Fruit fly (Drosophila melanogaster) whole organism, embryonic: ENCODE results near the gene CG15725.

Source experiments
- Asciz ChIP-seq: fragments of 200-800 bp; sonication (Bioruptor generic); optimal IDR thresholded peaks from 2 replicates; lab custom pipeline; 2017; ENCODE audit warnings: missing biosample characterization, mild to moderate bottlenecking, missing genetic modification characterization, missing genetic modification reagents
- B-H2 ChIP-seq: fragments of 200-800 bp; sonication (Bioruptor generic); optimal IDR thresholded peaks from 2 replicates; lab custom pipeline; 2018; ENCODE audit warnings: missing biosample characterization, mild to moderate bottlenecking, missing genetic modification characterization
- Bdp1 ChIP-seq: fragments of 200-800 bp; sonication (Bioruptor generic); optimal IDR thresholded peaks from 3 replicates; lab custom pipeline; 2016; ENCODE audit warnings: missing biosample characterization, missing genetic modification characterization
- CG10209 ChIP-seq: fragments of 200-800 bp; sonication (Bioruptor generic); optimal IDR thresholded peaks from 3 replicates; lab custom pipeline; 2017; ENCODE audit warnings: missing biosample characterization, mild to moderate bottlenecking, missing genetic modification characterization, missing genetic modification reagents
- CG10321 ChIP-seq: fragments of 200-800 bp; sonication (Bioruptor generic); IDR thresholded peaks from 2 replicates; pipeline ENCODE4 v1.3.6; 2022; ENCODE audit warnings: missing biosample characterization, missing genetic modification characterization
- CG10543 ChIP-seq: fragments of 200-800 bp; sonication (Bioruptor generic); optimal IDR thresholded peaks from 3 replicates; lab custom pipeline; 2017; ENCODE audit warnings: missing biosample characterization, mild to moderate bottlenecking, missing genetic modification characterization, moderate library complexity
- CG11247 ChIP-seq: fragments of 200-800 bp; sonication (Bioruptor generic); IDR thresholded peaks from 2 replicates; pipeline ENCODE4 v1.3.6; 2022; ENCODE audit warnings: missing biosample characterization, missing genetic modification characterization
- CG11504 ChIP-seq: fragments of 200-800 bp; sonication (Bioruptor generic); optimal IDR thresholded peaks from 3 replicates; lab custom pipeline; 2019; ENCODE audit warnings: missing biosample characterization, mild to moderate bottlenecking, missing genetic modification characterization, moderate library complexity
- CG12299 ChIP-seq: fragments of 200-800 bp; sonication (Bioruptor generic); optimal IDR thresholded peaks from 2 replicates; lab custom pipeline; 2018; ENCODE audit warnings: missing biosample characterization, mild to moderate bottlenecking, missing genetic modification characterization
- CG12391 ChIP-seq: fragments of 200-800 bp; sonication (Bioruptor generic); optimal IDR thresholded peaks from 3 replicates; lab custom pipeline; 2018; ENCODE audit warnings: missing biosample characterization, mild to moderate bottlenecking, missing genetic modification characterization, moderate library complexity
- CG13424 ChIP-seq: fragments of 200-800 bp; sonication (Bioruptor generic); optimal IDR thresholded peaks from 2 replicates; lab custom pipeline; 2019; ENCODE audit warnings: missing biosample characterization, mild to moderate bottlenecking, missing genetic modification characterization, moderate library complexity
- CG14667 ChIP-seq: fragments of 200-800 bp; sonication (Bioruptor generic); IDR thresholded peaks from 2 replicates; pipeline ENCODE4 v1.3.6; 2022; ENCODE audit warnings: missing biosample characterization, missing genetic modification characterization
- CG15269 ChIP-seq: fragments of 200-800 bp; sonication (Bioruptor generic); optimal IDR thresholded peaks from 2 replicates; lab custom pipeline; 2018; ENCODE audit warnings: missing biosample characterization, mild to moderate bottlenecking, missing genetic modification characterization, moderate library complexity
- CG17186 ChIP-seq: fragments of 200-800 bp; sonication (Bioruptor generic); optimal IDR thresholded peaks from 3 replicates; lab custom pipeline; 2017; ENCODE audit warnings: missing biosample characterization, missing genetic modification reagents, missing genetic modification characterization
- CG17612 ChIP-seq: fragments of 200-800 bp; sonication (Bioruptor generic); IDR thresholded peaks from 2 replicates; pipeline ENCODE4 v1.3.6; 2022; ENCODE audit warnings: missing biosample characterization, missing genetic modification characterization
- CG17829 ChIP-seq: fragments of 200-800 bp; optimal IDR thresholded peaks from 2 replicates; lab custom pipeline; 2019; ENCODE audit warnings: missing biosample characterization, mild to moderate bottlenecking, missing genetic modification characterization, moderate library complexity
- CG2116 ChIP-seq: fragments of 200-800 bp; sonication (Bioruptor generic); optimal IDR thresholded peaks from 3 replicates; lab custom pipeline; 2018; ENCODE audit warnings: missing biosample characterization, mild to moderate bottlenecking, missing genetic modification characterization
- CG30431 ChIP-seq: fragments of 200-800 bp; sonication (Bioruptor generic); optimal IDR thresholded peaks from 2 replicates; lab custom pipeline; 2017; ENCODE audit warnings: missing biosample characterization, missing genetic modification characterization
- CG31441 ChIP-seq: fragments of 200-800 bp; sonication (Bioruptor generic); IDR thresholded peaks from 2 replicates; pipeline ENCODE4 v1.3.6; 2022; ENCODE audit warnings: missing biosample characterization, missing genetic modification characterization
- CG3726 ChIP-seq: fragments of 200-800 bp; sonication (Bioruptor generic); IDR thresholded peaks from 3 replicates; pipeline ENCODE4, ENCODE4 v1.3.6; 2022; ENCODE audit warnings: missing biosample characterization, missing genetic modification characterization
- CG4424 ChIP-seq: fragments of 200-800 bp; sonication (Bioruptor generic); optimal IDR thresholded peaks from 3 replicates; lab custom pipeline; 2016; ENCODE audit warnings: missing biosample characterization, missing genetic modification characterization
- CG4730 ChIP-seq: fragments of 200-800 bp; sonication (Bioruptor generic); IDR thresholded peaks from 2 replicates; pipeline ENCODE4 v1.3.6; 2022; ENCODE audit warnings: missing biosample characterization, missing genetic modification characterization
- CG6272 ChIP-seq: fragments of 200-800 bp; sonication (Bioruptor generic); IDR thresholded peaks from 2 replicates; pipeline ENCODE4 v1.3.6; 2022; ENCODE audit warnings: missing biosample characterization, missing genetic modification characterization
- CG6813 ChIP-seq: fragments of 200-800 bp; sonication (Bioruptor generic); optimal IDR thresholded peaks from 2 replicates; lab custom pipeline; 2017; ENCODE audit warnings: missing biosample characterization, missing genetic modification characterization, mild to moderate bottlenecking, moderate library complexity, missing genetic modification reagents
- CG8924 ChIP-seq: fragments of 200-800 bp; optimal IDR thresholded peaks from 3 replicates; lab custom pipeline; 2019; ENCODE audit warnings: missing biosample characterization, mild to moderate bottlenecking, missing genetic modification characterization, moderate library complexity
- CG9817 ChIP-seq: fragments of 200-800 bp; sonication (Bioruptor generic); optimal IDR thresholded peaks from 2 replicates; lab custom pipeline; 2018; ENCODE audit warnings: missing biosample characterization, mild to moderate bottlenecking, missing genetic modification characterization, moderate library complexity
- Camta ChIP-seq: fragments of 200-800 bp; sonication (Bioruptor generic); optimal IDR thresholded peaks from 2 replicates; lab custom pipeline; 2016; ENCODE audit warnings: missing biosample characterization, missing genetic modification characterization
- Fer2 ChIP-seq: fragments of 200-800 bp; sonication (Bioruptor generic); optimal IDR thresholded peaks from 2 replicates; lab custom pipeline; 2018; ENCODE audit warnings: missing biosample characterization, mild to moderate bottlenecking, missing genetic modification characterization, moderate library complexity
- HLH3B ChIP-seq: fragments of 200-800 bp; sonication (Bioruptor generic); IDR thresholded peaks from 2 replicates; pipeline ENCODE4 v1.3.6; 2022; ENCODE audit warnings: missing biosample characterization, missing genetic modification characterization
- NFAT ChIP-seq: fragments of 200-800 bp; sonication (Bioruptor generic); IDR thresholded peaks from 2 replicates; pipeline ENCODE4 v1.3.6; 2022; ENCODE audit warnings: missing biosample characterization, missing genetic modification characterization
- Xrp1 ChIP-seq: fragments of 200-800 bp; sonication (Bioruptor generic); IDR thresholded peaks from 2 replicates; pipeline ENCODE4 v1.3.6; 2022; ENCODE audit warnings: missing biosample characterization, missing genetic modification characterization
- aop ChIP-seq: fragments of 200-800 bp; sonication (Bioruptor generic); IDR thresholded peaks from 2 replicates; pipeline ENCODE4 v1.3.6; 2022; ENCODE audit warnings: missing biosample characterization, missing genetic modification characterization
- ara ChIP-seq: fragments of 200-800 bp; sonication (Bioruptor generic); IDR thresholded peaks from 2 replicates; pipeline ENCODE4 v1.3.6; 2022; ENCODE audit warnings: missing biosample characterization, missing genetic modification characterization
- bab2 ChIP-seq: fragments of 200-800 bp; sonication (Bioruptor generic); optimal IDR thresholded peaks from 2 replicates; lab custom pipeline; 2016; ENCODE audit warnings: missing biosample characterization, missing genetic modification characterization
- bowl ChIP-seq: fragments of 200-800 bp; sonication (Bioruptor generic); IDR thresholded peaks from 2 replicates; pipeline ENCODE4 v1.3.6; 2022; ENCODE audit warnings: missing biosample characterization, missing genetic modification characterization
- cg ChIP-seq: fragments of 200-800 bp; sonication (Bioruptor generic); optimal IDR thresholded peaks from 3 replicates; lab custom pipeline; 2019; ENCODE audit warnings: missing biosample characterization, mild to moderate bottlenecking, missing genetic modification characterization, moderate library complexity
- crp ChIP-seq, 2 experiments: fragments of 200-800 bp; sonication (Bioruptor generic); optimal IDR thresholded peaks; 2 replicates in 1 of 2; 3 replicates in 1 of 2; lab custom pipeline; 2017; ENCODE audit warnings: missing biosample characterization in 2 of 2, missing genetic modification characterization in 2 of 2, mild to moderate bottlenecking in 1 of 2, moderate library complexity in 1 of 2
- dmrt99B ChIP-seq: fragments of 200-800 bp; sonication (Bioruptor generic); optimal IDR thresholded peaks from 2 replicates; lab custom pipeline; 2018; ENCODE audit warnings: missing biosample characterization, mild to moderate bottlenecking, missing genetic modification characterization, moderate library complexity
- esg ChIP-seq: fragments of 200-800 bp; sonication (Bioruptor generic); conservative IDR thresholded peaks from 2 replicates; pipeline ENCODE4 v1.3.6; 2022; ENCODE audit warnings: missing biosample characterization, missing genetic modification characterization
- h ChIP-seq: fragments of >200 bp; optimal IDR thresholded peaks from 2 replicates; lab custom pipeline; 2017
- odd ChIP-seq: fragments of 200-800 bp; sonication (Bioruptor generic); optimal IDR thresholded peaks from 2 replicates; lab custom pipeline; 2017; ENCODE audit warnings: missing biosample characterization, mild to moderate bottlenecking, missing genetic modification characterization
- sc ChIP-seq, 3 experiments: fragments of >200 bp in 2 of 3; fragments of 200-800 bp in 1 of 3; sonication (Bioruptor generic) in 1 of 3; optimal IDR thresholded peaks; 2 replicates in 2 of 3; 3 replicates in 1 of 3; lab custom pipeline; 2017; ENCODE audit warnings: mild to moderate bottlenecking in 1 of 3, missing biosample characterization in 1 of 3, missing genetic modification characterization in 1 of 3, missing genetic modification reagents in 1 of 3
- sd ChIP-seq: fragments of 200-800 bp; sonication (Bioruptor generic); optimal IDR thresholded peaks from 3 replicates; lab custom pipeline; 2018; ENCODE audit warnings: missing biosample characterization, mild to moderate bottlenecking, missing genetic modification characterization, moderate library complexity
- slou ChIP-seq: fragments of 200-800 bp; sonication (Bioruptor generic); optimal IDR thresholded peaks from 3 replicates; lab custom pipeline; 2016; ENCODE audit warnings: missing biosample characterization, missing genetic modification characterization
- so ChIP-seq: fragments of 200-800 bp; sonication (Bioruptor generic); IDR thresholded peaks from 3 replicates; pipeline ENCODE4 v1.3.6; 2022; ENCODE audit warnings: missing biosample characterization, missing genetic modification characterization
- unc-4 ChIP-seq: fragments of 200-800 bp; sonication (Bioruptor generic); IDR thresholded peaks from 2 replicates; pipeline ENCODE4 v1.3.6; 2022; ENCODE audit warnings: missing biosample characterization, missing genetic modification characterization; ENCODE audit not compliant: partially characterized antibody
- zfh1 ChIP-seq: fragments of 200-800 bp; sonication (Bioruptor generic); IDR thresholded peaks from 3 replicates; pipeline ENCODE4 v1.3.6; 2022; ENCODE audit warnings: missing biosample characterization, missing genetic modification characterization
- zfh2 ChIP-seq: fragments of 200-800 bp; sonication (Bioruptor generic); optimal IDR thresholded peaks from 2 replicates; lab custom pipeline; 2016; ENCODE audit warnings: missing biosample characterization, missing genetic modification characterization

CG15725 gene

dm6 chrX:12735478-12736428 is 30.1 kb downstream of the CG15725 start (continued):
- TF ChIP-seq dmrt99B (tag; lab: Kevin White, UChicago) (peak; percentile 96), slou (GFP tag; lab: Kevin White, UChicago) (peak; percentile 93), HLH3B (peak; percentile 76), sd (tag; lab: Kevin White, UChicago) (peak; percentile 64), CG4730 (GFP tag; lab: Robert Waterston, UW) (peak; percentile 82), unc-4 (GFP tag; lab: Robert Waterston, UW) (no peak), CG8924 (tag; lab: Kevin White, UChicago) (peak; percentile 95), CG2116 (peak; percentile 71), cg (GFP tag; lab: Kevin White, UChicago) (peak; percentile 87), CG6813 (GFP tag; lab: Kevin White, UChicago) (peak; percentile 90), CG9817 (tag; lab: Kevin White, UChicago) (peak; percentile 90), CG3726 (GFP tag; lab: Robert Waterston, UW) (no peak), CG10543 (GFP tag; lab: Kevin White, UChicago) (peak; percentile 73), zfh2 (peak; percentile 90), CG30431 (GFP tag; lab: Kevin White, UChicago) (peak; percentile 93), bab2 (GFP tag; lab: Kevin White, UChicago) (peak; percentile 90), zfh1 (GFP tag; lab: Robert Waterston, UW) (peak; percentile 80), ara (GFP tag; lab: Robert Waterston, UW) (peak; percentile 74), CG17612 (GFP tag; lab: Robert Waterston, UW) (peak; percentile 51; the same call in 1 of the 2 replicates), CG17829 (tag; lab: Kevin White, UChicago) (peak; percentile 93), so (GFP tag; lab: Robert Waterston, UW) (peak; percentile 83), Fer2 (tag; lab: Kevin White, UChicago) (peak; percentile 84), CG31441 (GFP tag; lab: Robert Waterston, UW) (peak; percentile 87), CG17186 (GFP tag; lab: Kevin White, UChicago) (peak; percentile 80), CG14667 (GFP tag; lab: Robert Waterston, UW) (peak; percentile 73; the same call in 1 of the 2 replicates), CG12299 (tag; lab: Kevin White, UChicago) (peak; percentile 86), esg (GFP tag; lab: Robert Waterston, UW) (peak; percentile 83), CG6272 (peak; percentile 80), Asciz (GFP tag; lab: Kevin White, UChicago) (peak; percentile 89), CG13424 (tag; lab: Kevin White, UChicago) (peak; percentile 97), CG11247 (GFP tag; lab: Robert Waterston, UW) (peak; percentile 67), B-H2 (GFP tag; lab: Kevin White, UChicago) (peak; percentile 74), crp (GFP tag; optimal IDR thresholded peaks at IDR 0.05; lab: Kevin White, UChicago) (peak in 1 of 2 experiments; percentile 66), Camta (GFP tag; lab: Kevin White, UChicago) (peak; percentile 94), CG4424 (GFP tag; lab: Kevin White, UChicago) (peak; percentile 95), NFAT (GFP tag; lab: Robert Waterston, UW) (peak; percentile 53; the same call in 1 of the 2 replicates), odd (GFP tag; lab: Kevin White, UChicago) (peak; percentile 93), sc (optimal IDR thresholded peaks at IDR 0.05; lab: Kevin White, UChicago) (no peak), sc (GFP tag; optimal IDR thresholded peaks at IDR 0.05; lab: Kevin White, UChicago) (peak; percentile 96), CG10321 (GFP tag; lab: Robert Waterston, UW) (peak; percentile 75), CG12391 (tag; lab: Kevin White, UChicago) (peak; percentile 95), Xrp1 (peak; percentile 77), bowl (GFP tag; lab: Robert Waterston, UW) (no peak), Bdp1 (GFP tag; lab: Kevin White, UChicago) (peak; percentile 76), aop (peak; percentile 67; the same call in 1 of the 2 replicates), CG10209 (GFP tag; lab: Kevin White, UChicago) (peak; percentile 90), CG11504 (tag; lab: Kevin White, UChicago) (peak; percentile 96), CG15269 (tag; lab: Kevin White, UChicago) (peak; percentile 94), h (lab: Kevin White, UChicago) (no peak)
